Fruit fly (Drosophila melanogaster) whole organism, embryonic: ENCODE measurements around the gene mal.

Source experiments
- Adf1 ChIP-seq: fragments of 200-800 bp; sonication (Bioruptor generic); IDR thresholded peaks from 2 replicates; pipeline ENCODE4 v1.3.6; 2022; ENCODE audit warnings: missing biosample characterization, missing genetic modification characterization
- CG10321 ChIP-seq: fragments of 200-800 bp; sonication (Bioruptor generic); IDR thresholded peaks from 2 replicates; pipeline ENCODE4 v1.3.6; 2022; ENCODE audit warnings: missing biosample characterization, missing genetic modification characterization
- CG12155 ChIP-seq: fragments of 200-800 bp; sonication (Bioruptor generic); optimal IDR thresholded peaks from 3 replicates; lab custom pipeline; 2016; ENCODE audit warnings: missing biosample characterization, missing genetic modification characterization
- CG12299 ChIP-seq: fragments of 200-800 bp; sonication (Bioruptor generic); optimal IDR thresholded peaks from 2 replicates; lab custom pipeline; 2018; ENCODE audit warnings: missing biosample characterization, mild to moderate bottlenecking, missing genetic modification characterization
- CG1233 ChIP-seq: fragments of 200-800 bp; sonication (Bioruptor generic); optimal IDR thresholded peaks from 4 replicates; lab custom pipeline; 2018; ENCODE audit warnings: missing biosample characterization, mild to moderate bottlenecking, missing genetic modification characterization
- CG2202 ChIP-seq: fragments of 200-800 bp; sonication (Bioruptor generic); optimal IDR thresholded peaks from 2 replicates; lab custom pipeline; 2018; ENCODE audit warnings: missing biosample characterization, mild to moderate bottlenecking, missing genetic modification characterization
- CG30020 ChIP-seq: fragments of 200-800 bp; optimal IDR thresholded peaks from 2 replicates; lab custom pipeline; 2019; ENCODE audit warnings: missing biosample characterization, mild to moderate bottlenecking, missing genetic modification characterization, moderate library complexity
- CG31441 ChIP-seq: fragments of 200-800 bp; sonication (Bioruptor generic); IDR thresholded peaks from 2 replicates; pipeline ENCODE4 v1.3.6; 2022; ENCODE audit warnings: missing biosample characterization, missing genetic modification characterization
- CG34422 ChIP-seq: fragments of 200-800 bp; sonication (Bioruptor generic); IDR thresholded peaks from 3 replicates; pipeline ENCODE4 v1.3.6; 2022; ENCODE audit warnings: missing biosample characterization, missing genetic modification characterization
- CG4424 ChIP-seq: fragments of 200-800 bp; sonication (Bioruptor generic); optimal IDR thresholded peaks from 3 replicates; lab custom pipeline; 2016; ENCODE audit warnings: missing biosample characterization, missing genetic modification characterization
- CG4730 ChIP-seq: fragments of 200-800 bp; sonication (Bioruptor generic); IDR thresholded peaks from 2 replicates; pipeline ENCODE4 v1.3.6; 2022; ENCODE audit warnings: missing biosample characterization, missing genetic modification characterization
- CG5180 ChIP-seq: fragments of 200-800 bp; sonication (Bioruptor generic); optimal IDR thresholded peaks from 3 replicates; lab custom pipeline; 2017; ENCODE audit warnings: missing biosample characterization, missing genetic modification characterization, mild to moderate bottlenecking, moderate library complexity, missing genetic modification reagents
- CG6683 ChIP-seq: fragments of 200-800 bp; sonication (Bioruptor generic); optimal IDR thresholded peaks from 2 replicates; lab custom pipeline; 2017; ENCODE audit warnings: missing biosample characterization, mild to moderate bottlenecking, missing genetic modification characterization, missing genetic modification reagents
- CG7745 ChIP-seq: fragments of 200-800 bp; sonication (Bioruptor generic); optimal IDR thresholded peaks from 2 replicates; lab custom pipeline; 2018; ENCODE audit warnings: missing biosample characterization, mild to moderate bottlenecking, missing genetic modification characterization, moderate library complexity
- Ets65A ChIP-seq: fragments of 200-800 bp; sonication (Bioruptor generic); peaks from one replicate; lab custom pipeline; 2016; ENCODE audit warnings: missing biosample characterization, missing genetic modification characterization
- Hand ChIP-seq: fragments of 200-800 bp; sonication (Bioruptor generic); optimal IDR thresholded peaks from 2 replicates; lab custom pipeline; 2017; ENCODE audit warnings: mild to moderate bottlenecking, missing biosample characterization, missing genetic modification reagents, missing genetic modification characterization
- Hr51 ChIP-seq, 2 experiments: fragments of 200-800 bp; sonication (Bioruptor generic); optimal IDR thresholded peaks; 2 replicates in 1 of 2; 3 replicates in 1 of 2; lab custom pipeline; 2016 to 2018; ENCODE audit warnings: missing biosample characterization in 2 of 2, missing genetic modification characterization in 2 of 2, mild to moderate bottlenecking in 1 of 2, moderate library complexity in 1 of 2
- Hr78 ChIP-seq, 2 experiments: fragments of 200-800 bp in 1 of 2; fragments of >200 bp in 1 of 2; sonication (Bioruptor generic) in 1 of 2; optimal IDR thresholded peaks; 2 replicates each; lab custom pipeline; 2017 to 2019; ENCODE audit warnings: missing biosample characterization in 2 of 2, missing genetic modification characterization in 2 of 2, mild to moderate bottlenecking in 1 of 2, moderate library complexity in 1 of 2
- Max ChIP-seq: fragments of 200-800 bp; sonication (Bioruptor generic); optimal IDR thresholded peaks from 2 replicates; lab custom pipeline; 2016; ENCODE audit warnings: missing biosample characterization, mild to moderate bottlenecking, missing genetic modification characterization
- Med ChIP-seq: fragments of 200-800 bp; sonication (Bioruptor generic); peaks from one replicate; lab custom pipeline; 2016; ENCODE audit warnings: missing biosample characterization, missing genetic modification characterization, mild to moderate bottlenecking, inconsistent platforms, moderate library complexity
- NK7.1 ChIP-seq: fragments of 200-800 bp; sonication (Bioruptor generic); optimal IDR thresholded peaks from 3 replicates; lab custom pipeline; 2016; ENCODE audit warnings: missing biosample characterization, missing genetic modification characterization
- Nf-YC ChIP-seq: fragments of 200-800 bp; optimal IDR thresholded peaks from 3 replicates; lab custom pipeline; 2019; ENCODE audit warnings: missing biosample characterization, mild to moderate bottlenecking, missing genetic modification characterization, moderate library complexity
- Rx ChIP-seq: fragments of 200-800 bp; sonication (Bioruptor generic); IDR thresholded peaks from 2 replicates; pipeline ENCODE4 v1.3.6; 2022; ENCODE audit warnings: missing biosample characterization, missing genetic modification characterization
- Scr ChIP-seq: fragments of 200-800 bp; sonication (Bioruptor generic); IDR thresholded peaks from 2 replicates; pipeline ENCODE4 v1.3.6; 2022; ENCODE audit warnings: missing biosample characterization, missing genetic modification characterization; ENCODE audit not compliant: partially characterized antibody
- Sox102F ChIP-seq: fragments of 200-800 bp; sonication (Bioruptor generic); optimal IDR thresholded peaks from 2 replicates; lab custom pipeline; 2018; ENCODE audit warnings: missing biosample characterization, mild to moderate bottlenecking, missing genetic modification characterization, moderate library complexity
- Spps ChIP-seq: fragments of 200-800 bp; sonication (Bioruptor generic); optimal IDR thresholded peaks from 2 replicates; lab custom pipeline; 2018; ENCODE audit warnings: missing biosample characterization, mild to moderate bottlenecking, missing genetic modification characterization
- Trl ChIP-seq, 3 experiments: fragments of >200 bp in 2 of 3; fragments of 200-800 bp in 1 of 3; sonication (Bioruptor generic) in 1 of 3; optimal IDR thresholded peaks; 2 replicates in 1 of 3; 3 replicates in 2 of 3; lab custom pipeline; 2016 to 2017; ENCODE audit warnings: missing biosample characterization in 1 of 3, missing genetic modification characterization in 1 of 3
- abd-A ChIP-seq: fragments of 200-800 bp; sonication (Bioruptor generic); optimal IDR thresholded peaks from 3 replicates; lab custom pipeline; 2019; ENCODE audit warnings: missing biosample characterization, mild to moderate bottlenecking, missing genetic modification characterization, moderate library complexity
- cg ChIP-seq: fragments of 200-800 bp; sonication (Bioruptor generic); optimal IDR thresholded peaks from 3 replicates; lab custom pipeline; 2019; ENCODE audit warnings: missing biosample characterization, mild to moderate bottlenecking, missing genetic modification characterization, moderate library complexity
- ci ChIP-seq: fragments of 200-800 bp; sonication (Bioruptor generic); IDR thresholded peaks from 3 replicates; pipeline ENCODE4 v1.3.6; 2022; ENCODE audit warnings: missing biosample characterization, missing genetic modification characterization
- crol ChIP-seq: fragments of 200-800 bp; sonication (Bioruptor generic); IDR thresholded peaks from 2 replicates; pipeline ENCODE4 v1.3.6; 2022; ENCODE audit warnings: missing biosample characterization, missing genetic modification characterization
- crp ChIP-seq, 2 experiments: fragments of 200-800 bp; sonication (Bioruptor generic); optimal IDR thresholded peaks; 2 replicates in 1 of 2; 3 replicates in 1 of 2; lab custom pipeline; 2017; ENCODE audit warnings: missing biosample characterization in 2 of 2, missing genetic modification characterization in 2 of 2, mild to moderate bottlenecking in 1 of 2, moderate library complexity in 1 of 2
- dm ChIP-seq: fragments of 200-800 bp; sonication (Bioruptor generic); optimal IDR thresholded peaks from 3 replicates; lab custom pipeline; 2016; ENCODE audit warnings: missing biosample characterization, missing genetic modification characterization
- eyg ChIP-seq: fragments of 200-800 bp; sonication (Bioruptor generic); optimal IDR thresholded peaks from 3 replicates; lab custom pipeline; 2016; ENCODE audit warnings: missing biosample characterization, missing genetic modification characterization
- ftz-f1 ChIP-seq: fragments of 200-800 bp; sonication (Bioruptor generic); optimal IDR thresholded peaks from 2 replicates; lab custom pipeline; 2016; ENCODE audit warnings: missing biosample characterization, missing genetic modification characterization
- gcm ChIP-seq: fragments of 200-800 bp; sonication (Bioruptor generic); optimal IDR thresholded peaks from 2 replicates; lab custom pipeline; 2019; ENCODE audit warnings: missing biosample characterization, mild to moderate bottlenecking, missing genetic modification characterization, moderate library complexity
- gfzf ChIP-seq: fragments of 200-800 bp; sonication (Bioruptor generic); optimal IDR thresholded peaks from 2 replicates; lab custom pipeline; 2016; ENCODE audit warnings: missing biosample characterization, mild to moderate bottlenecking, missing genetic modification characterization, moderate library complexity
- mirr ChIP-seq: fragments of 200-800 bp; sonication (Bioruptor generic); optimal IDR thresholded peaks from 3 replicates; lab custom pipeline; 2018; ENCODE audit warnings: missing biosample characterization, mild to moderate bottlenecking, missing genetic modification characterization
- odd ChIP-seq: fragments of 200-800 bp; sonication (Bioruptor generic); optimal IDR thresholded peaks from 2 replicates; lab custom pipeline; 2017; ENCODE audit warnings: missing biosample characterization, mild to moderate bottlenecking, missing genetic modification characterization
- p53 ChIP-seq: fragments of 200-800 bp; sonication (Bioruptor generic); optimal IDR thresholded peaks from 2 replicates; lab custom pipeline; 2016; ENCODE audit warnings: missing biosample characterization, missing genetic modification characterization
- schlank ChIP-seq: fragments of 200-800 bp; sonication (Bioruptor generic); optimal IDR thresholded peaks from 2 replicates; lab custom pipeline; 2018; ENCODE audit warnings: missing biosample characterization, mild to moderate bottlenecking, missing genetic modification characterization
- scrt ChIP-seq: fragments of 200-800 bp; sonication (Bioruptor generic); optimal IDR thresholded peaks from 2 replicates; lab custom pipeline; 2018; ENCODE audit warnings: missing biosample characterization, mild to moderate bottlenecking, missing genetic modification characterization, moderate library complexity
- slp2 ChIP-seq: fragments of 200-800 bp; sonication (Bioruptor generic); optimal IDR thresholded peaks from 2 replicates; lab custom pipeline; 2016; ENCODE audit warnings: missing biosample characterization, missing genetic modification characterization
- sna ChIP-seq: fragments of 200-800 bp; sonication (Bioruptor generic); IDR thresholded peaks from 2 replicates; pipeline ENCODE4 v1.3.6; 2022; ENCODE audit warnings: missing biosample characterization, missing genetic modification characterization; ENCODE audit not compliant: partially characterized antibody
- sqz ChIP-seq: fragments of 200-800 bp; sonication (Bioruptor generic); optimal IDR thresholded peaks from 3 replicates; lab custom pipeline; 2018; ENCODE audit warnings: missing biosample characterization, mild to moderate bottlenecking, missing genetic modification characterization
- stc ChIP-seq: fragments of 200-800 bp; sonication (Bioruptor generic); IDR thresholded peaks from 2 replicates; pipeline ENCODE4 v1.3.6; 2022; ENCODE audit warnings: missing biosample characterization, missing genetic modification characterization
- toy ChIP-seq: fragments of 200-800 bp; sonication (Bioruptor generic); IDR thresholded peaks from 2 replicates; pipeline ENCODE4 v1.3.6; 2022; ENCODE audit warnings: missing biosample characterization, missing genetic modification characterization
- vfl ChIP-seq: fragments of 200-800 bp; sonication (Bioruptor generic); optimal IDR thresholded peaks from 2 replicates; lab custom pipeline; 2016; ENCODE audit warnings: missing biosample characterization, missing genetic modification characterization
- vvl ChIP-seq: fragments of 200-800 bp; sonication (Bioruptor generic); IDR thresholded peaks from 2 replicates; pipeline ENCODE4 v1.3.6; 2022; ENCODE audit warnings: missing biosample characterization, missing genetic modification characterization

Gene mal

DNA sequence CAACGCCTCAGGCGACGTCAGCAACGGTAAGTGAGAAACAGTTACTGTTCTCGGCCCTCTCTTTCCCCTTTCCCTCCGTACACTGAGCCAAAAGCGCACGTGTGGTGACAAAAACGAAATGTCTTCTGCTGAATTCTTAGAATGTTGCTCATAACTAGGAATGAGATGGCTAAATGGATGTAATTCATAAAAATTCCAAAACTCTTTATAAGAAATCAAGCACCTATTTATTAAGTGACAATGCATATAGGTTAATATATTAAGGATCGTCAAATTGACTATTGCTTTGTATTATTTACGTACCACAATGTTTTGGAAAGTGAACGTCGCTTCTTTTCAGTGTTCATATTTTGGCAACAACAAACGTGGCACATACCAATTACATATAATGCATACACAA lies 5.1 kb downstream of the mal start (continued):
- TF ChIP-seq CG12155 (no peak), NK7.1 (GFP tag; lab: Kevin White, UChicago) (no peak), CG4424 (GFP tag; lab: Kevin White, UChicago) (peak; percentile 2), Hr51 (GFP tag; optimal IDR thresholded peaks at IDR 0.05; lab: Kevin White, UChicago) (peak in 1 of 2 experiments; percentile 51)

DNA sequence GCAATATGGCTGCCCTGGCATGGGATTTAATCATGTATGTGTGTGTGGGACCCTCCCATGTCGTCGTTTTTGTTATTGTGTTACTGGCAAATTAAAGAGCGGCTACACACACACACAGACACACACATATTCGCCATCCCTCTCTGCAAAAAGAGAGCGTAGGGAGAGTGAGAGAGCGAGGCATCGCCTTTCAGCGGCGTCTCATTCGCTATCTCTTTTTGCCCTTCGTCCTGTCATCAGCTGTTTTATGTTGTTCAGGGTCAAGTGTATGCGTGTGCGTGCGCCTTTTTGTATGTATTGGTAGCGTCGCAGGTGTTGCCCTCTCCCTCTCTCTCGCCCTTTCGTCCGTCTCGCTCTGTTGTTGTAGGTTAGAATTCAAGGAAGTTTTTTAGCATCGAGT lies 7.4 kb downstream of the mal start:
- TF ChIP-seq Scr, result no peak
- peak; percentile 29 for TF ChIP-seq Nf-YC (tag; lab: Kevin White, UChicago)
- TF ChIP-seq ci (GFP tag; lab: Robert Waterston, UW), result no peak
- TF ChIP-seq stc (GFP tag; lab: Robert Waterston, UW), result no peak
- TF ChIP-seq eyg (GFP tag; lab: Kevin White, UChicago), result no peak
- TF ChIP-seq cg (GFP tag; lab: Kevin White, UChicago), result peak; percentile 63
- TF ChIP-seq CG10321 (GFP tag; lab: Robert Waterston, UW), result peak; percentile 50; the same call in 1 of the 2 replicates
- TF ChIP-seq p53, result no peak
- TF ChIP-seq gfzf, result no peak
- TF ChIP-seq mirr (GFP tag; lab: Kevin White, UChicago), result no peak
- peak; percentile 23 for TF ChIP-seq Med
- peak in 1 of 2 experiments; percentile 55 for TF ChIP-seq crp (GFP tag; optimal IDR thresholded peaks at IDR 0.05; lab: Kevin White, UChicago)
- no peak for TF ChIP-seq vfl (GFP tag; lab: Kevin White, UChicago)
- no peak for TF ChIP-seq sna
- no peak for TF ChIP-seq odd (GFP tag; lab: Kevin White, UChicago)
- no peak for TF ChIP-seq CG5180 (GFP tag; lab: Kevin White, UChicago)
- no peak for TF ChIP-seq CG7745
- no peak for TF ChIP-seq Hand (GFP tag; lab: Kevin White, UChicago)
- no peak for TF ChIP-seq toy (GFP tag; lab: Robert Waterston, UW)
- no peak for TF ChIP-seq vvl
- no peak for TF ChIP-seq CG1233 (GFP tag; lab: Kevin White, UChicago)
- TF ChIP-seq Rx, result no peak
- no peak for TF ChIP-seq CG12299
- TF ChIP-seq abd-A (tag; lab: Kevin White, UChicago), result peak; percentile 82
- no peak for TF ChIP-seq Hr78 (GFP tag; optimal IDR thresholded peaks at IDR 0.05; lab: Kevin White, UChicago)
- no peak for TF ChIP-seq slp2 (GFP tag; lab: Kevin White, UChicago)
- no peak for TF ChIP-seq CG34422
- TF ChIP-seq sqz (GFP tag; lab: Kevin White, UChicago), result no peak
- TF ChIP-seq CG30020, result no peak
- peak; percentile 47 for TF ChIP-seq scrt (GFP tag; lab: Kevin White, UChicago)
- no peak for TF ChIP-seq CG6683 (GFP tag; lab: Kevin White, UChicago)
- TF ChIP-seq Trl (optimal IDR thresholded peaks at IDR 0.05; lab: Kevin White, UChicago), result peak; percentile 7 to 57
- TF ChIP-seq Trl (GFP tag; optimal IDR thresholded peaks at IDR 0.05; lab: Kevin White, UChicago), result no peak
- TF ChIP-seq ftz-f1 (GFP tag; lab: Kevin White, UChicago), result peak; percentile 49
- TF ChIP-seq Sox102F (GFP tag; lab: Kevin White, UChicago), result no peak
- no peak for TF ChIP-seq Spps (tag; lab: Kevin White, UChicago)
- TF ChIP-seq Ets65A (GFP tag; lab: Kevin White, UChicago), result no peak
- no peak for TF ChIP-seq CG31441
- TF ChIP-seq dm (GFP tag; lab: Kevin White, UChicago), result no peak
- TF ChIP-seq Max, result no peak
- no peak for TF ChIP-seq CG4730 (GFP tag; lab: Robert Waterston, UW)
- no peak for TF ChIP-seq CG2202
- TF ChIP-seq crol (GFP tag; lab: Robert Waterston, UW), result no peak
- peak; percentile 61 for TF ChIP-seq Adf1 (GFP tag; lab: Robert Waterston, UW)
- TF ChIP-seq gcm, result no peak
- TF ChIP-seq schlank (tag; lab: Kevin White, UChicago), result no peak
